Worm (Caenorhabditis elegans): ENCODE results near the gene K12H4.2.
A peak's percentile ranks its signal among the peaks of the same experiment; 100 is the strongest.

The K12H4.2 gene

DNA sequence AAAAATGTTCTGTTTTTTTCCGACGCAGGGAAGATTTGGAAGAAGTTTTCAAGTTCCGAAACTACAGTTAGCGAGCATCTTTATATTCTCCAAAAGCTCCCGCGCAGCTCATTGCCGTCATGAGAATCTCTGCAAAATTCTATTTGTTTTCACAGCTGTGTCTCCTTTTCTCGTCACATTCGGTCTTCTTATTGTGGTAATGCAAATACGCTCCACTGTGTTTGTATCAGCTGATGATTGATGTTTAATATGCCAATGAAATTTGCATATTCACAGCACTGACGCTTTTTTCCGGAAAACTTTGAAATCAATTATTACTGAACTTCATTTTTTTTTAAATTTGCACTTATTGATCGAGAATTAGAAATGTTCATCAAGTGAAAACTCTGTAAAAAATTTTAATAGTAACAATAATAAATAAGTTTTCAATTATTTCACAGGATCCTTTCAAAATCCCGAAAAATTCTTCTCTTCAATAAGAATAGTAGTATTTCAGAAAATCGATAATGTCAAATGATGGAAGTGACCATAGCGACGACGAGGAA is 45.6 kb downstream of the K12H4.2 start, which contains the start of gene K06H7.2:
Gene K06H7.2, plus strand, starts transcription at position 495 of the 545 bp plus-strand sequence.
- TF ChIP-seq skn-1 (tag; optimal IDR thresholded peaks at IDR 0.05) (no peak), zag-1 (tag; optimal IDR thresholded peaks at IDR 0.05) (no peak), fkh-10 (GFP tag; optimal IDR thresholded peaks at IDR 0.05) (peak; percentile 32), ceh-20 (GFP tag; IDR thresholded peaks at IDR 0.05) (no peak), dmd-9 (GFP tag; IDR thresholded peaks at IDR 0.05) (no peak), T20F7.1 (GFP tag; optimal IDR thresholded peaks at IDR 0.05) (peak; percentile 39), dpl-1 (GFP tag; optimal IDR thresholded peaks at IDR 0.05) (peak; percentile 58), zip-2 (tag; optimal IDR thresholded peaks at IDR 0.05) (no peak), hmg-1.1 (GFP tag; IDR thresholded peaks at IDR 0.05) (0 out of 2 replicates have a peak, but pooled peaks have one; percentile 25), pqm-1 (tag; optimal IDR thresholded peaks at IDR 0.05) (peak; percentile 31), daf-16 (GFP tag; optimal IDR thresholded peaks at IDR 0.05) (no peak), daf-16 (tag; optimal IDR thresholded peaks at IDR 0.05) (peak; percentile 9), lim-7 (GFP tag; IDR thresholded peaks at IDR 0.05) (no peak), F49E8.2 (tag; optimal IDR thresholded peaks at IDR 0.05; ENCODE audit: borderline replicate concordance) (no peak), aly-2 (tag; optimal IDR thresholded peaks at IDR 0.05) (no peak), mes-2 (tag; optimal IDR thresholded peaks at IDR 0.05; ENCODE audit: poor library complexity, severe bottlenecking) (peak; percentile 72), nhr-41 (GFP tag; IDR thresholded peaks at IDR 0.05) (no peak), lin-13 (GFP tag; optimal IDR thresholded peaks at IDR 0.05) (no peak), unc-39 (tag; optimal IDR thresholded peaks at IDR 0.05) (no peak), lin-38 (GFP tag; IDR thresholded peaks at IDR 0.05) (peak; percentile 87), lin-1 (GFP tag; IDR thresholded peaks at IDR 0.05) (no peak), aha-1 (tag) (peak; percentile 57), Y5F2A.4 (GFP tag; optimal IDR thresholded peaks at IDR 0.05) (no peak), pha-4 (GFP tag; IDR thresholded peaks at IDR 0.05) (no peak), pha-4 (tag; optimal IDR thresholded peaks at IDR 0.05) (peak; percentile 20), mdt-29 (GFP tag; IDR thresholded peaks at IDR 0.05) (no peak), egl-43 (GFP tag; IDR thresholded peaks at IDR 0.05) (no peak), nhr-48 (tag; optimal IDR thresholded peaks at IDR 0.05) (no peak), Y105C5A.15 (GFP tag; IDR thresholded peaks at IDR 0.05) (no peak), nhr-28 (tag; optimal IDR thresholded peaks at IDR 0.05) (peak; percentile 43), ceh-44 (GFP tag; IDR thresholded peaks at IDR 0.05) (no peak), nhr-6 (tag; optimal IDR thresholded peaks at IDR 0.05) (peak; percentile 50), tag-97 (GFP tag; IDR thresholded peaks at IDR 0.05) (no peak), arid-1 (GFP tag; conservative IDR thresholded peaks at IDR 0.05) (no peak), nhr-77 (tag; optimal IDR thresholded peaks at IDR 0.05) (peak; percentile 70), mep-1 (tag; optimal IDR thresholded peaks at IDR 0.05) (peak; percentile 72), rbr-2 (tag; optimal IDR thresholded peaks at IDR 0.05) (peak; percentile 35), F44E2.7 (GFP tag; IDR thresholded peaks at IDR 0.05) (no peak), snpc-1.2 (GFP tag; IDR thresholded peaks at IDR 0.05) (no peak), D1046.2 (GFP tag; IDR thresholded peaks at IDR 0.05) (no peak), nhr-237 (tag; optimal IDR thresholded peaks at IDR 0.05) (no peak), zip-11 (GFP tag; IDR thresholded peaks at IDR 0.05) (no peak), dve-1 (tag; optimal IDR thresholded peaks at IDR 0.05; ENCODE audit: insufficient read depth) (peak; percentile 63), hlh-30 (tag; optimal IDR thresholded peaks at IDR 0.05; ENCODE audit: insufficient read depth) (peak; percentile 94), ztf-11 (tag; optimal IDR thresholded peaks at IDR 0.05) (no peak), lsy-2 (tag; optimal IDR thresholded peaks at IDR 0.05) (peak; percentile 18 to 90), duxl-1 (tag; optimal IDR thresholded peaks at IDR 0.05; ENCODE audit: poor library complexity) (no peak), T26A8.4 (GFP tag; IDR thresholded peaks at IDR 0.05) (no peak; the same call in 1 of the 2 replicates), unc-130 (GFP tag; optimal IDR thresholded peaks at IDR 0.05) (no peak), ztf-7 (tag; optimal IDR thresholded peaks at IDR 0.05) (no peak), ama-1 (optimal IDR thresholded peaks at IDR 0.05) (no peak), zfp-2 (tag; optimal IDR thresholded peaks at IDR 0.05) (no peak)

Measured in whole organism, L4 larva.